Fruit fly (Drosophila melanogaster): Measurements from ENCODE around the gene CG3457.
A peak's percentile ranks its signal among the peaks of the same experiment; 100 is the strongest.

Gene CG3457

DNA sequence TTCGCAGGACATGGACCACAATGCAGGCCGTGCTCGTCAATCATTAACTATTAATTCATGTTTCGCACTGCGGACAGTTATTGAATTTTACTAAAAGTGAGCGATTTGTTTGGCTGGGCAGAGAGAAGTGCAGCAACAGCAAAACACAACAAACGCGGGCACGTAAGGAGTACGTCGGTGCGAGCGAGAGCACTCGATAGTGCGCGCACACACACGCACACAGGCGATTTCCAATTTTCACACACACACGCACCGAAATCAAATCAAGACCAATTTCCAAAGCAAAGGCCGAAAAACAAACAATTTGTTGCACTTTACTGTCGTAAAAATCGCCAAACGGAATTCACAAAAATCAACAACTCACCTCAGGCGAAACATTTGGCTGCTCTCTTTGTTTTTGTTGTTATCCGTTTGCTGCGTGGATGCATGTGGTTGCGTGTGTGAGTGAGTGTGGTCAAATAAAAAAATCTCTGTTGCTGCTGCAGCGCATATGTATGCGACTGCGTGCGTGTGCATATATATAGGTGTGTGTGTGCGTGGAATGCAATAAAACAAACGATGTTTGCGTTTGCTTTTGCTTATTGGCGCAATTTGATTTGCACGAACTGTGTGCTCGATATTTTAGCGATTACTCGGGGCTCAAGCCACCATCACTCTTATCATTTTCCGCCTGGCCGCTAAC, 29.6 kb upstream of the CG3457 start:
- no peak for TF ChIP-seq CG9705 (GFP tag; optimal IDR thresholded peaks at IDR 0.05)
- TF ChIP-seq Mio (GFP tag; optimal IDR thresholded peaks at IDR 0.05), result no peak
- TF ChIP-seq Hr78 (GFP tag; optimal IDR thresholded peaks at IDR 0.05), result peak; percentile 46
- TF ChIP-seq Sp1 (GFP tag; optimal IDR thresholded peaks at IDR 0.05), result peak; percentile 2
- TF ChIP-seq N (GFP tag; optimal IDR thresholded peaks at IDR 0.05), result peak; percentile 83
- peak; percentile 74 for TF ChIP-seq Abd-B (GFP tag; optimal IDR thresholded peaks at IDR 0.05)

DNA sequence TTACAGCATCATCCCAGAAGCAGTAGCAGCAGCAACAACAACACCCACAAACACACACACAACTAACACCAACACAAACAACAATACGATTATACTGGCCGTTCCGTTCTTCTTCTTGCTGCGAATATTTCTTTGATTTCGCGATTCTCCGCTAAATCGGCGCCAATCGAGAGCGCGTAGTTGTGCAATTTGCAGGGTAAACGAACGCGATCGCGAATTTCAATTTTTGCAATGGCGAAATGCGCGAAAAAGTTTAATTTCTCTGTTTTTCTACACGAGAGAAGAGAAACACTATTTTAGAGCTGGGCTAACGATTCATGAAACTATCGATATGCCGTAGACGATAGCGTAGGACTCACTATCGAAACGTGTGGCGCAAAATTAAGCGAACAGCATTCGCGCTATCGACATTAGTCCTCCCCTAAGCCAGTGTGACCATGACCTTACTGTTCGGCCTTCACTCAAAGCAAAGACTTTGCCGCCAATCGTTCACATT, 28.9 kb upstream of the CG3457 start, which contains the start of gene wapl:
Gene wapl (minus strand): TSS at position 316 of the 496 bp plus-strand sequence.
- peak; percentile 27 for TF ChIP-seq h (GFP tag; optimal IDR thresholded peaks at IDR 0.05)
- TF ChIP-seq Hr78 (GFP tag; optimal IDR thresholded peaks at IDR 0.05), result no peak
- peak in 1 of 2 experiments; percentile 39 for TF ChIP-seq foxo (GFP tag; optimal IDR thresholded peaks at IDR 0.05)
- TF ChIP-seq fru (GFP tag; optimal IDR thresholded peaks at IDR 0.05), result peak; percentile 25
- TF ChIP-seq Jra (GFP tag; optimal IDR thresholded peaks at IDR 0.05), result peak; percentile 75
- no peak for TF ChIP-seq CG9705 (GFP tag; optimal IDR thresholded peaks at IDR 0.05)
- peak; percentile 37 for TF ChIP-seq rgr (GFP tag; optimal IDR thresholded peaks at IDR 0.05)
- no peak for TF ChIP-seq dsf (GFP tag; optimal IDR thresholded peaks at IDR 0.05; ENCODE audit: borderline replicate concordance)
- TF ChIP-seq psq (GFP tag; optimal IDR thresholded peaks at IDR 0.05), result peak; percentile 7
- TF ChIP-seq Rel (GFP tag; optimal IDR thresholded peaks at IDR 0.05), result no peak
- TF ChIP-seq Rel (tag; optimal IDR thresholded peaks at IDR 0.05), result peak; percentile 6
- TF ChIP-seq Hr83 (GFP tag; optimal IDR thresholded peaks at IDR 0.05; ENCODE audit: poor library complexity, severe bottlenecking), result peak; percentile 82
- TF ChIP-seq brk (GFP tag; optimal IDR thresholded peaks at IDR 0.05), result no peak

DNA sequence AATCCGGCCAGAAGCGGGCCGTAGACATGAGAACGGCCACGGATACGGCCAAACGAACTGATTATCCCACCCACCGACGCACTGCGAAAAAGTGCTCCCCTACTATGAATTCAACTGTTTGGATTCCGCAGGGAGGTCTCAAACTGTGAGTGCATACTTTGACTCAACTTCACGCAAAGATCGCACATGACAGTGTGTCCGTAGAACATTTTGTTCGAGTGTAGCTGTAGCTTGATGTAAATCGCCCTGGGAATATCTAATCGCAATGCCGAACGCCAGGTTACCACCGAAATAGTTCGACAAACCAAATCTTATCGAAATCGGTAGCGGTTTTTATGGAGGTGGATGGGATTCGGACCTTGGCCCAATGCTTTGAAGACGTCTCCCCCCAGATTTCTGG, 26.6 kb upstream of the CG3457 start:
- TF ChIP-seq HLH106 (tag; optimal IDR thresholded peaks at IDR 0.05) (no peak), foxo (GFP tag; optimal IDR thresholded peaks at IDR 0.05) (no peak), OdsH (GFP tag; optimal IDR thresholded peaks at IDR 0.05) (no peak), tai (GFP tag; optimal IDR thresholded peaks at IDR 0.05) (no peak), Abd-B (GFP tag; optimal IDR thresholded peaks at IDR 0.05) (no peak)

DNA sequence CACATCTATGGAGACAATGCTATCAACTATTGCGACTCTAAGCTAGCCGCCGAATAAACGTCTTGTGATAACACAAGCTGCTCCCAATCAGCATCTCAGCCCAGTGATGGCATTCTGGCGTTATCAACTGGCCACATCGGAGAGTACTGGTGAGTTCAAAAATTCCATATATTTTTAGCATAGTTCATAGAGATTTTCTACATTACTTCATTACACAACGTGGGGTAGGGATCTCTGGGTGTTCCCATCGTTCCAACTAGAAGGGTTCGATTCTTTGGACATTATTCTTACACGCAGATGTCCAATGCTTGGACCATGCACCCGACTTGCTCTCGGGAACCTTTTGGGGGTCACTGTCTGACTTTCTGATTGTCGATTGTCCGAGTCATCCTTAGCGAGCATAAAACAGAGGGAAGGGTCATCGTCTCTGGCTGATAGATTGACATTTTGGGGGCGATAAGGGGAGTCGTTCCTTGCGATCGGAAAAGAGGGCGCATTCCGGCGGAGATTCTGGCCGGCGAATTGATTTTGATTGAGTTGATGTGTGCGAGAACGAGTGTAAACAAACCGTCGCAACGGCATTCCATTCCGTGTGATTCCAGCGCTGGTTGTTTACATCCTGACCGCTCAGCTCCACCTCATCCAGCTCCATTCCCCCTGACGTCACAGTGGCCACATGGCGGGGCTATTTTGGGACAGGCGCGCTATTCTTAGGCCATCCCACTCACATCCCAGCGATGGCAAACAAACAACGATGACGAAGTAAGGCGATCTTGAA, 25.3 kb upstream of the CG3457 start, which contains the start of the genes Cyp4d1 and CG3630:
Gene Cyp4d1 (minus strand): TSS at position 51 of the 778 bp plus-strand sequence.
Gene CG3630 (plus strand): TSS at position 67 of the 778 bp plus-strand sequence.
- TF ChIP-seq dsf (GFP tag; optimal IDR thresholded peaks at IDR 0.05; ENCODE audit: borderline replicate concordance) (no peak), Rel (GFP tag; optimal IDR thresholded peaks at IDR 0.05) (no peak), Rel (tag; optimal IDR thresholded peaks at IDR 0.05) (peak; percentile 92)

DNA sequence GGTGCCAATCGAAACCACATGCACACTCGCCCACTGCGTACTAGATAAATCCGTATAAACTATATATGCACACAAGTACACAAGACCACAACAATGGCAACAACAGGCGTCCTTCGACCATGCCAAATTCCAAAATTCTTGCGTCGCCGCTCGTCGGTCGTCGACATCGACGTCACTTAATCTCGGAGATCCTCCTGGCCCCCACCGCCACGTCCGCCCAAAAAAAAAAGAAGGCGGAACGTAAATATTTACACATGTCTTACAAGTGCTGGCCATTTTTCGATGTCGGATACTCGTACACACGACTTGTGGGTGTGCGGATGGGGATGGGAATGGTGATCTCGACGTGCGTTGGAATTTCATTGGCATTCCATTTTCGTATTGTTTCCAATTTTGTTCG, 24.3 kb upstream of the CG3457 start:
- TF ChIP-seq h (GFP tag; optimal IDR thresholded peaks at IDR 0.05) (no peak), N (GFP tag; optimal IDR thresholded peaks at IDR 0.05) (no peak), dl (GFP tag; optimal IDR thresholded peaks at IDR 0.05; ENCODE audit: insufficient read depth in 1 of 2, partially characterized antibody in 2 of 2) (no peak), usp (GFP tag; optimal IDR thresholded peaks at IDR 0.05) (no peak), Myc (optimal IDR thresholded peaks at IDR 0.05) (no peak)

DNA sequence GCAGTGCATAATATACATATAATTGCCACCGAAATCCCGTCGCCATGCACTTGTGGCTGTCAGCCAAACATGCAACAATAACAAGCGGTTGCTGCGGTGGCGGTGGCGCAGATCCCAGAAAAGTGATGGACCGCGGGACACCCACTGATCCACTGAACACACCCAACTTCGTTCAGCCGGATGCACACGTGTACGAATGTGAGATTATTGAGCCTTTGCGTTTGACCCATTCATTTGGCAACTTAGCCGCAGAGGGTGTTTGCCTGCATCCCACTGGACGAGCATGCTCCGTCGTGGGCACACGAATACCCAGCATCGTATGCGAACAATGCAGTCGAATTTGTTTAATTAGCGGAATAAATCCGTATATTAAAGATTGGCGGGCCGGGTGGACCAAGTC, 22.2 kb upstream of the CG3457 start:
- TF ChIP-seq Myc (optimal IDR thresholded peaks at IDR 0.05) (no peak), pan (optimal IDR thresholded peaks at IDR 0.05) (no peak), CrebA (GFP tag; optimal IDR thresholded peaks at IDR 0.05; ENCODE audit: borderline replicate concordance) (no peak), OdsH (GFP tag; optimal IDR thresholded peaks at IDR 0.05) (no peak), Dfd (GFP tag; optimal IDR thresholded peaks at IDR 0.05) (no peak), Sp1 (GFP tag; optimal IDR thresholded peaks at IDR 0.05) (no peak), Rel (GFP tag; optimal IDR thresholded peaks at IDR 0.05) (no peak), Rel (tag; optimal IDR thresholded peaks at IDR 0.05) (no peak), dmrt93B (GFP tag; optimal IDR thresholded peaks at IDR 0.05) (no peak), sv (GFP tag; optimal IDR thresholded peaks at IDR 0.05) (no peak), br (GFP tag; optimal IDR thresholded peaks at IDR 0.05) (no peak), woc (GFP tag; optimal IDR thresholded peaks at IDR 0.05) (no peak), Hnf4 (GFP tag; optimal IDR thresholded peaks at IDR 0.05) (no peak), Jra (GFP tag; optimal IDR thresholded peaks at IDR 0.05) (no peak), psq (GFP tag; optimal IDR thresholded peaks at IDR 0.05) (no peak)
